Fruit fly (Drosophila melanogaster) whole organism, prepupa: ENCODE data around the gene dib.

Experiments used
- CG10631 ChIP-seq: fragments of 200-800 bp; sonication (Bioruptor generic); optimal IDR thresholded peaks from 2 replicates; lab custom pipeline; 2016; ENCODE audit warnings: missing biosample characterization, missing genetic modification characterization
- CG11762 ChIP-seq: fragments of 200-800 bp; sonication (Bioruptor generic); optimal IDR thresholded peaks from 3 replicates; lab custom pipeline; 2016; ENCODE audit warnings: missing biosample characterization, missing genetic modification characterization; ENCODE audit not compliant: insufficient read depth
- CG15336 ChIP-seq: fragments of 200-800 bp; sonication (Bioruptor generic); IDR thresholded peaks from 2 replicates; pipeline ENCODE4 v1.3.6; 2022; ENCODE audit warnings: missing biosample characterization, missing genetic modification characterization
- CG1621 ChIP-seq: fragments of 200-800 bp; sonication (Bioruptor generic); optimal IDR thresholded peaks from 3 replicates; lab custom pipeline; 2018; ENCODE audit warnings: missing biosample characterization, mild to moderate bottlenecking, missing genetic modification characterization
- CG16779 ChIP-seq: fragments of 200-800 bp; sonication (Bioruptor generic); optimal IDR thresholded peaks from 3 replicates; lab custom pipeline; 2017; ENCODE audit warnings: missing biosample characterization, mild to moderate bottlenecking, missing genetic modification characterization
- CG31627 ChIP-seq: fragments of 200-800 bp; sonication (Bioruptor generic); optimal IDR thresholded peaks from 3 replicates; lab custom pipeline; 2016; ENCODE audit warnings: missing biosample characterization, missing genetic modification characterization
- CG32006 ChIP-seq: fragments of 200-800 bp; sonication (Bioruptor generic); optimal IDR thresholded peaks from 3 replicates; lab custom pipeline; 2017; ENCODE audit warnings: missing biosample characterization, mild to moderate bottlenecking, missing genetic modification characterization
- CG34406 ChIP-seq: fragments of 200-800 bp; sonication (Bioruptor generic); optimal IDR thresholded peaks from 3 replicates; lab custom pipeline; 2016; ENCODE audit warnings: missing biosample characterization, missing genetic modification characterization
- CG3919 ChIP-seq: fragments of 200-800 bp; sonication (Bioruptor generic); optimal IDR thresholded peaks from 3 replicates; lab custom pipeline; 2016; ENCODE audit warnings: missing biosample characterization, missing genetic modification characterization
- CG4318 ChIP-seq: fragments of 200-800 bp; sonication (Bioruptor generic); optimal IDR thresholded peaks from 3 replicates; lab custom pipeline; 2017; ENCODE audit warnings: missing biosample characterization, mild to moderate bottlenecking, missing genetic modification characterization
- CG6163 ChIP-seq: fragments of 200-800 bp; sonication (Bioruptor generic); IDR thresholded peaks from 3 replicates; pipeline ENCODE4 v1.3.6; 2022; ENCODE audit warnings: missing biosample characterization, missing genetic modification characterization
- CG6276 ChIP-seq: fragments of 200-800 bp; sonication (Bioruptor generic); optimal IDR thresholded peaks from 2 replicates; lab custom pipeline; 2017; ENCODE audit warnings: missing biosample characterization, mild to moderate bottlenecking, missing genetic modification characterization
- CG6792 ChIP-seq: fragments of 200-800 bp; sonication (Bioruptor generic); optimal IDR thresholded peaks from 3 replicates; lab custom pipeline; 2016; ENCODE audit warnings: missing biosample characterization, missing genetic modification characterization
- CG6808 ChIP-seq: fragments of 200-800 bp; sonication (Bioruptor generic); optimal IDR thresholded peaks from 3 replicates; lab custom pipeline; 2017; ENCODE audit warnings: missing biosample characterization, missing genetic modification characterization, mild to moderate bottlenecking, moderate library complexity, missing genetic modification reagents
- CG6854 ChIP-seq: fragments of 200-800 bp; sonication (Bioruptor generic); optimal IDR thresholded peaks from 2 replicates; lab custom pipeline; 2017; ENCODE audit warnings: missing biosample characterization, mild to moderate bottlenecking, missing genetic modification characterization
- CG7368 ChIP-seq: fragments of 200-800 bp; sonication (Bioruptor generic); optimal IDR thresholded peaks from 3 replicates; lab custom pipeline; 2016; ENCODE audit warnings: missing biosample characterization, missing genetic modification characterization
- CG8119 ChIP-seq: fragments of 200-800 bp; sonication (Bioruptor generic); IDR thresholded peaks from 3 replicates; pipeline ENCODE4 v1.3.6; 2022; ENCODE audit warnings: missing biosample characterization, missing genetic modification characterization
- CG8319 ChIP-seq: fragments of 200-800 bp; sonication (Bioruptor generic); optimal IDR thresholded peaks from 3 replicates; lab custom pipeline; 2016; ENCODE audit warnings: missing biosample characterization, missing genetic modification characterization
- CG8632 ChIP-seq: fragments of 200-800 bp; sonication (Bioruptor generic); optimal IDR thresholded peaks from 3 replicates; lab custom pipeline; 2016; ENCODE audit warnings: missing biosample characterization, missing genetic modification characterization
- CG9139 ChIP-seq: fragments of 200-800 bp; sonication (Bioruptor generic); optimal IDR thresholded peaks from 3 replicates; lab custom pipeline; 2017; ENCODE audit warnings: missing biosample characterization, mild to moderate bottlenecking, missing genetic modification characterization
- Eip75B ChIP-seq: fragments of 200-800 bp; sonication (Bioruptor generic); optimal IDR thresholded peaks from 3 replicates; lab custom pipeline; 2016; ENCODE audit warnings: missing biosample characterization, missing genetic modification characterization
- Eip78C ChIP-seq: fragments of 200-800 bp; sonication (Bioruptor generic); peaks from one replicate; lab custom pipeline; 2016; ENCODE audit warnings: missing biosample characterization, missing genetic modification characterization
- Eip93F ChIP-seq: fragments of 200-800 bp; sonication (Bioruptor generic); optimal IDR thresholded peaks from 2 replicates; lab custom pipeline; 2016; ENCODE audit warnings: missing biosample characterization, mild to moderate bottlenecking, missing genetic modification characterization
- Ets21C ChIP-seq: fragments of 200-800 bp; sonication (Bioruptor generic); optimal IDR thresholded peaks from 3 replicates; lab custom pipeline; 2016; ENCODE audit warnings: missing biosample characterization, missing genetic modification characterization
- Ets96B ChIP-seq: fragments of 200-800 bp; optimal IDR thresholded peaks from 2 replicates; lab custom pipeline; 2019; ENCODE audit warnings: missing biosample characterization, mild to moderate bottlenecking, missing genetic modification characterization, moderate library complexity
- Gug ChIP-seq: fragments of 200-800 bp; sonication (Bioruptor generic); IDR thresholded peaks from 2 replicates; pipeline ENCODE4 v1.3.6; 2022; ENCODE audit warnings: missing biosample characterization, missing genetic modification characterization
- Hr38 ChIP-seq: sonication (Bioruptor generic); optimal IDR thresholded peaks from 2 replicates; lab custom pipeline; 2016; ENCODE audit warnings: missing biosample characterization, missing genetic modification characterization
- Hr39 ChIP-seq: fragments of 200-800 bp; sonication (Bioruptor generic); optimal IDR thresholded peaks from 2 replicates; lab custom pipeline; 2016; ENCODE audit warnings: missing biosample characterization, missing genetic modification characterization
- Hr4 ChIP-seq: fragments of 200-800 bp; sonication (Bioruptor generic); optimal IDR thresholded peaks from 3 replicates; lab custom pipeline; 2016; ENCODE audit warnings: missing biosample characterization, missing genetic modification characterization
- Lpt ChIP-seq: fragments of 200-800 bp; sonication (Bioruptor generic); optimal IDR thresholded peaks from 3 replicates; lab custom pipeline; 2016; ENCODE audit warnings: missing biosample characterization, missing genetic modification characterization
- OdsH ChIP-seq: fragments of 200-800 bp; sonication (Bioruptor generic); optimal IDR thresholded peaks from 3 replicates; lab custom pipeline; 2016; ENCODE audit warnings: missing biosample characterization, missing genetic modification characterization
- Smox ChIP-seq: fragments of 200-800 bp; sonication (Bioruptor generic); optimal IDR thresholded peaks from 3 replicates; lab custom pipeline; 2016; ENCODE audit warnings: missing biosample characterization, missing genetic modification characterization
- Sox102F ChIP-seq: fragments of 200-800 bp; sonication (Bioruptor generic); optimal IDR thresholded peaks from 2 replicates; lab custom pipeline; 2016; ENCODE audit warnings: missing biosample characterization, mild to moderate bottlenecking, missing genetic modification characterization
- Sox14 ChIP-seq: fragments of 200-800 bp; sonication (Bioruptor generic); optimal IDR thresholded peaks from 3 replicates; lab custom pipeline; 2016; ENCODE audit warnings: missing biosample characterization, missing genetic modification characterization
- Sox15 ChIP-seq: fragments of 200-800 bp; sonication (Bioruptor generic); optimal IDR thresholded peaks from 3 replicates; lab custom pipeline; 2016; ENCODE audit warnings: missing biosample characterization, missing genetic modification characterization
- achi ChIP-seq: fragments of 200-800 bp; sonication (Bioruptor generic); optimal IDR thresholded peaks from 3 replicates; lab custom pipeline; 2016; ENCODE audit warnings: missing biosample characterization, missing genetic modification characterization
- acj6 ChIP-seq: fragments of 200-800 bp; sonication (Bioruptor generic); optimal IDR thresholded peaks from 3 replicates; lab custom pipeline; 2016; ENCODE audit warnings: missing biosample characterization, missing genetic modification characterization
- cyc ChIP-seq: fragments of 200-800 bp; sonication (Bioruptor generic); optimal IDR thresholded peaks from 3 replicates; lab custom pipeline; 2016; ENCODE audit warnings: missing biosample characterization, missing genetic modification characterization
- dsx ChIP-seq: fragments of 200-800 bp; optimal IDR thresholded peaks from 3 replicates; lab custom pipeline; 2019; ENCODE audit warnings: missing biosample characterization, mild to moderate bottlenecking, missing genetic modification characterization, moderate library complexity; ENCODE audit not compliant: poor library complexity, severe bottlenecking
- eg ChIP-seq: fragments of 200-800 bp; sonication (Bioruptor generic); IDR thresholded peaks from 3 replicates; pipeline ENCODE4 v1.3.6; 2022; ENCODE audit warnings: missing biosample characterization, missing genetic modification characterization
- fkh ChIP-seq: fragments of 200-800 bp; sonication (Bioruptor generic); optimal IDR thresholded peaks from 3 replicates; lab custom pipeline; 2017; ENCODE audit warnings: missing biosample characterization, mild to moderate bottlenecking, missing genetic modification characterization, moderate library complexity
- lz ChIP-seq: fragments of 200-800 bp; sonication (Bioruptor generic); optimal IDR thresholded peaks from 3 replicates; lab custom pipeline; 2016; ENCODE audit warnings: missing biosample characterization, missing genetic modification characterization
- net ChIP-seq: fragments of 200-800 bp; sonication (Bioruptor generic); optimal IDR thresholded peaks from 3 replicates; lab custom pipeline; 2016; ENCODE audit warnings: missing biosample characterization, missing genetic modification characterization
- pdm3 ChIP-seq: fragments of 200-800 bp; sonication (Bioruptor generic); optimal IDR thresholded peaks from 3 replicates; lab custom pipeline; 2016; ENCODE audit warnings: missing biosample characterization, missing genetic modification characterization
- salr ChIP-seq, 2 experiments: fragments of 200-800 bp; sonication (Bioruptor generic); optimal IDR thresholded peaks; 3 replicates each; lab custom pipeline; 2016 to 2018; ENCODE audit warnings: missing biosample characterization in 2 of 2, missing genetic modification characterization in 2 of 2, mild to moderate bottlenecking in 1 of 2
- spab ChIP-seq: fragments of 200-800 bp; sonication (Bioruptor generic); optimal IDR thresholded peaks from 2 replicates; lab custom pipeline; 2017; ENCODE audit warnings: missing biosample characterization, mild to moderate bottlenecking, missing genetic modification characterization, missing genetic modification reagents
- svp ChIP-seq: fragments of 200-800 bp; sonication (Bioruptor generic); peaks from one replicate; lab custom pipeline; 2016; ENCODE audit warnings: missing biosample characterization, missing genetic modification characterization
- topi ChIP-seq: fragments of 200-800 bp; sonication (Bioruptor generic); optimal IDR thresholded peaks from 3 replicates; lab custom pipeline; 2016; ENCODE audit warnings: missing biosample characterization, missing genetic modification characterization
- vri ChIP-seq: fragments of 200-800 bp; sonication (Bioruptor generic); optimal IDR thresholded peaks from 3 replicates; lab custom pipeline; 2016; ENCODE audit warnings: missing biosample characterization, mild to moderate bottlenecking, missing genetic modification characterization

Gene dib

DNA sequence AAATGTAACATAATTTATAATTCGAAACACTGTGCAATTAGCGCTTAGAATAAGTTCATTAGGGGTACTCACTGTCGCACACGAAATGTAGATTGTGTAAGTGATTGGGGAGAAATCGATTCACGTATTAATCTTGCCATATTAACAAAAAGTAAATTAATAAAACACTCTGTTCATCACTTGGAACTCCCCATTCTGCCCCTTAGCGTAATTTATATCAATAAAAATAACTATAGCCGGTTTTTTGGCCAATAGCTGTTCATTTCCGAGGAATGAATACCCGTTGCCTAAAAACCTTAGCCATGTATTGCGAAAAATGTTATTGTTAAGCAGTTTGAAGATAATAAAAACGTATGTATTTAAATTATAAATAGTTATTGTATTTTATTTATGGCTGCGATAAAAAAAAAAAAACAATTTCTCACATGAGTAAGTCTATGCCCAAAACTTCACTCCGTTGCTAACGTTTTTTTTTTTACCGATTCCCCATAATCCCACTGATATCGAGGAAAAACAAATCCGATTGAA, 2.7 kb upstream of the dib start, which contains the start of gene Ugt305A1:
Ugt305A1 (plus strand) TSS at position 478 of the 528 bp plus-strand sequence.
- peak; percentile 13 for TF ChIP-seq Hr4 (GFP tag; lab: Kevin White, UChicago)
- TF ChIP-seq svp (GFP tag; lab: Kevin White, UChicago): peak; percentile 14
- TF ChIP-seq salr (GFP tag; optimal IDR thresholded peaks at IDR 0.05; lab: Kevin White, UChicago): no peak
- peak; percentile 17 for TF ChIP-seq achi (GFP tag; lab: Kevin White, UChicago)
- TF ChIP-seq CG10631 (GFP tag; lab: Kevin White, UChicago): no peak
- no peak for TF ChIP-seq pdm3
- peak; percentile 38; the same call in 1 of the 2 replicates for TF ChIP-seq CG15336 (GFP tag; lab: Robert Waterston, UW)
- no peak for TF ChIP-seq vri (GFP tag; lab: Kevin White, UChicago)
- TF ChIP-seq CG8119 (GFP tag; lab: Robert Waterston, UW): peak; percentile 29; the same call in 1 of the 3 replicates

DNA sequence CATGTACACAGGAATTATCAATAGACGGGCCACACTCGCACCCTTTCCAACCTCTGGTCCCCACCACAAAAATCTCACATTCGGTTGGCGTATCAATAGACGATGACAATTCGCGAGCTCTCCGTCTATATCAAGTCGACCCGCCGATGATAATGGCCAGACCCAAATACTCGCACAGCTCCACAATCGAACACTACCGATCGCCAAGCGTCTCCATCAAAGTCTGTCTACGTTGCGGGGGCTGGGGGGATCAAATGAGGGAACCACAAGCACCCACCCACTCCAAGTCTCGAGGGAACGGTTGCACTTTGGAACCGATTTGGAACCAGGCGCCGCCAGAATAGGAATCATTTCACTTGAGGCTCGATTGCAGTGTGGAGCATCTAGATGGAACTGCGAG, 6.3 kb downstream of the dib start:
- TF ChIP-seq CG6854 (GFP tag; lab: Kevin White, UChicago) (no peak), topi (GFP tag; lab: Kevin White, UChicago) (no peak), CG8632 (GFP tag; lab: Kevin White, UChicago) (no peak), CG6808 (GFP tag; lab: Kevin White, UChicago) (no peak), CG1621 (tag; lab: Kevin White, UChicago) (no peak), Ets21C (no peak), CG15336 (GFP tag; lab: Robert Waterston, UW) (peak; percentile 44; the same call in 1 of the 2 replicates), Ets96B (tag; lab: Kevin White, UChicago) (no peak), vri (GFP tag; lab: Kevin White, UChicago) (no peak), CG9139 (GFP tag; lab: Kevin White, UChicago) (no peak), Eip75B (no peak), acj6 (GFP tag; lab: Kevin White, UChicago) (no peak), CG3919 (no peak), CG7368 (GFP tag; lab: Kevin White, UChicago) (no peak), Hr4 (GFP tag; lab: Kevin White, UChicago) (no peak), eg (peak; percentile 57; the same call in 2 of the 3 replicates), spab (GFP tag; lab: Kevin White, UChicago) (no peak), net (no peak), CG10631 (GFP tag; lab: Kevin White, UChicago) (no peak), CG31627 (GFP tag; lab: Kevin White, UChicago) (no peak), CG6792 (GFP tag; lab: Kevin White, UChicago) (no peak), Lpt (GFP tag; lab: Kevin White, UChicago) (peak; percentile 33), Sox102F (GFP tag; lab: Kevin White, UChicago) (no peak), Eip93F (GFP tag; lab: Kevin White, UChicago) (no peak), Hr38 (GFP tag; lab: Kevin White, UChicago) (no peak), Eip78C (GFP tag; lab: Kevin White, UChicago) (no peak), CG11762 (GFP tag; lab: Kevin White, UChicago) (no peak), cyc (no peak), CG32006 (GFP tag; lab: Kevin White, UChicago) (no peak), Sox14 (no peak), Smox (GFP tag; lab: Kevin White, UChicago) (no peak), CG8119 (GFP tag; lab: Robert Waterston, UW) (0 out of 3 replicates have a peak, but pooled peaks have one; percentile 33), CG6163 (GFP tag; lab: Robert Waterston, UW) (0 out of 3 replicates have a peak, but pooled peaks have one; percentile 16), dsx (GFP tag; lab: Kevin White, UChicago) (no peak), Gug (GFP tag; lab: Robert Waterston, UW) (no peak), achi (GFP tag; lab: Kevin White, UChicago) (no peak), CG4318 (GFP tag; lab: Kevin White, UChicago) (no peak), CG8319 (GFP tag; lab: Kevin White, UChicago) (no peak), svp (GFP tag; lab: Kevin White, UChicago) (peak; percentile 83), CG6276 (GFP tag; lab: Kevin White, UChicago) (peak; percentile 70), fkh (no peak), lz (no peak), Hr39 (GFP tag; lab: Kevin White, UChicago) (no peak), CG34406 (no peak), Sox15 (GFP tag; lab: Kevin White, UChicago) (no peak), salr (GFP tag; optimal IDR thresholded peaks at IDR 0.05; lab: Kevin White, UChicago) (no peak), OdsH (GFP tag; lab: Kevin White, UChicago) (no peak), CG16779 (tag; lab: Kevin White, UChicago) (peak; percentile 50)
